Worm (Caenorhabditis elegans): ENCODE results near the gene srbc-34.
A peak's percentile ranks its signal among the peaks of the same experiment; 100 is the strongest.

Gene srbc-34

DNA sequence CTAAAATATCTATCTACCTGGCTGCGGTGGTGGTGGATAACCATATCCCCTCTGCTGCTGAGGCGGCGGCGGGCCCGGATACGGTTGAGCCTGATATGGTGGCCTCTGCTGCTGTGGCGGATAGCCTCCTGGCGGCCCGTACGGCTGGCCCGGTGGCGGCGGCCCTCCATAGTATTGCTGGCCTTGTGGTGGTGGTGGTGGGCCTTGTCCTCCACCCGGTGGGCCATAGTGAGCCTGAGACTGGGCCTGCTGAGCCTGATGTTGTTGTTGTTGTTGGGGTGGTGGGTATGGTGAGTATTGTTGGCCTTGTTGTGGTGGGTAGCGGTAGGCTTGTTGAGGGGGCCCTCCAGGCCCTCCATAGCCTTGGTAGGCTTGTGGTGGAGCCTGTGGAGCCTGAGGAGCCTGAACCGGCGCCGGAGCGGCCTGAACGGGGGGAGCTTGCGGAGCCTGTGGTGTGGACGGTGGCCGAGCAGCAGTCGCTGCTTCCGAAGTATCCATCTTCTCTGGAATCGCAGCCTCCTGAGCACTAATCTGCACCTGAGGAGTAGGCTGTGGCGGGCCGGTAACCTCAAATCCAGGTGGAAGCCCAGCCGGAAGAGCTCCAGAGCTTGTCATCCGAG, 35.2 kb downstream of the srbc-34 start:
- TF ChIP-seq flt-1 (GFP tag; IDR thresholded peaks at IDR 0.05): 0 out of 2 replicates have a peak, but pooled peaks have one; percentile 41
- TF ChIP-seq klf-2 (GFP tag; conservative IDR thresholded peaks at IDR 0.05): no peak

DNA sequence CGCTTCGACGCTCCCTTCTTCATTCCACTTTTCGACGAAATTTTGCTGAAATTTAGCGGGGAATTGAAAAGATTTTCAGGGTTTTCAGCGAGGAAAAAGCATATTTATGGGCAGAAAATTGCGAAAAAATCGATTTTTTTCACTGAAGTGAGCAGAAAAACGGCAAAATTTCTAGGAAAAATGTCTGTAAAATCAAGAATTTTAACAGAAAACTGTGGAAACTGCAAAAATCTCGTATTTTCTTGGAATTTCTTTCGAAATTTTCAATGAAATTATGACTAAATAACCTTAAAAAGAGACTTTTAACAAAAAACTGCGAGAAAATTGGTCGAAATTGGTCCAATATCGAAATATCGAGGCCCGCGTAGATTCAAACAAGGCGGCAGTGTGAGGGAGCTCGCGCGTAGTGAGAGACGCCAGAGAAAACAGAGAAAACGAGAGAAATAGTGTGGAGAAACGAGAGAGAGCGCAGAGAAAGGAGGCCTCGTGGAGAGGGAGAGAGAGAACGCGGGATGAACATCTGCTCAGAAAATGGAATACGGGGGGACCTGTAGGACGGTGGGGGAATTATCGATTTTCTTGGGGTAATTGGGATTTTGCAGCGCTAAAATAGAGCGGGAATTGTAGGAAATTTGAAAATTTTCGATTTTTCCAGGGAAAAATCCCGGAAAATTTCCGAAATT, 43.5 kb downstream of the srbc-34 start, which contains the start of gene swsn-1:
Gene swsn-1, minus strand, starts transcription at position 51 of the 683 bp plus-strand sequence.
- TF ChIP-seq flt-1 (GFP tag; IDR thresholded peaks at IDR 0.05) (peak; percentile 16; the same call in 1 of the 2 replicates), cog-1 (tag; optimal IDR thresholded peaks at IDR 0.05) (no peak), T22C8.4 (GFP tag; IDR thresholded peaks at IDR 0.05) (peak; percentile 80)
